Fruit fly (Drosophila melanogaster) whole organism, prepupa: ENCODE measurements around the gene cold.
A peak's percentile ranks its signal among the peaks of the same experiment; 100 is the strongest.

ENCODE experiments used
- CG10631 ChIP-seq: fragments of 200-800 bp; sonication (Bioruptor generic); optimal IDR thresholded peaks from 2 replicates; lab custom pipeline; 2016; ENCODE audit warnings: missing biosample characterization, missing genetic modification characterization
- CG11762 ChIP-seq: fragments of 200-800 bp; sonication (Bioruptor generic); optimal IDR thresholded peaks from 3 replicates; lab custom pipeline; 2016; ENCODE audit warnings: missing biosample characterization, missing genetic modification characterization; ENCODE audit not compliant: insufficient read depth
- CG3032 ChIP-seq: fragments of 200-800 bp; optimal IDR thresholded peaks from 2 replicates; lab custom pipeline; 2019; ENCODE audit warnings: missing biosample characterization, mild to moderate bottlenecking, missing genetic modification characterization, moderate library complexity
- CG32006 ChIP-seq: fragments of 200-800 bp; sonication (Bioruptor generic); optimal IDR thresholded peaks from 3 replicates; lab custom pipeline; 2017; ENCODE audit warnings: missing biosample characterization, mild to moderate bottlenecking, missing genetic modification characterization
- CG3919 ChIP-seq: fragments of 200-800 bp; sonication (Bioruptor generic); optimal IDR thresholded peaks from 3 replicates; lab custom pipeline; 2016; ENCODE audit warnings: missing biosample characterization, missing genetic modification characterization
- CG4318 ChIP-seq: fragments of 200-800 bp; sonication (Bioruptor generic); optimal IDR thresholded peaks from 3 replicates; lab custom pipeline; 2017; ENCODE audit warnings: missing biosample characterization, mild to moderate bottlenecking, missing genetic modification characterization
- CG6854 ChIP-seq: fragments of 200-800 bp; sonication (Bioruptor generic); optimal IDR thresholded peaks from 2 replicates; lab custom pipeline; 2017; ENCODE audit warnings: missing biosample characterization, mild to moderate bottlenecking, missing genetic modification characterization
- CG7368 ChIP-seq: fragments of 200-800 bp; sonication (Bioruptor generic); optimal IDR thresholded peaks from 3 replicates; lab custom pipeline; 2016; ENCODE audit warnings: missing biosample characterization, missing genetic modification characterization
- Lpt ChIP-seq: fragments of 200-800 bp; sonication (Bioruptor generic); optimal IDR thresholded peaks from 3 replicates; lab custom pipeline; 2016; ENCODE audit warnings: missing biosample characterization, missing genetic modification characterization
- fd59A ChIP-seq: fragments of 200-800 bp; sonication (Bioruptor generic); optimal IDR thresholded peaks from 2 replicates; lab custom pipeline; 2017; ENCODE audit warnings: missing biosample characterization, mild to moderate bottlenecking, missing genetic modification characterization, missing genetic modification reagents
- fd85E ChIP-seq: fragments of 200-800 bp; sonication (Bioruptor generic); optimal IDR thresholded peaks from 3 replicates; lab custom pipeline; 2016; ENCODE audit warnings: missing biosample characterization, missing genetic modification characterization
- pdm3 ChIP-seq: fragments of 200-800 bp; sonication (Bioruptor generic); optimal IDR thresholded peaks from 3 replicates; lab custom pipeline; 2016; ENCODE audit warnings: missing biosample characterization, missing genetic modification characterization
- spab ChIP-seq: fragments of 200-800 bp; sonication (Bioruptor generic); optimal IDR thresholded peaks from 2 replicates; lab custom pipeline; 2017; ENCODE audit warnings: missing biosample characterization, mild to moderate bottlenecking, missing genetic modification characterization, missing genetic modification reagents

dm6 chr2L:552432-552929, 21.6 kb upstream of the cold start, which contains the start of gene Ets21C:
- TF ChIP-seq fd85E (GFP tag; lab: Kevin White, UChicago) (no peak), CG3032 (tag; lab: Kevin White, UChicago) (no peak), fd59A (GFP tag; lab: Kevin White, UChicago) (no peak), CG3919 (GFP tag; lab: Kevin White, UChicago) (peak; percentile 24), pdm3 (GFP tag; lab: Kevin White, UChicago) (no peak), Lpt (GFP tag; lab: Kevin White, UChicago) (peak; percentile 26), spab (no peak), CG6854 (GFP tag; lab: Kevin White, UChicago) (peak; percentile 92), CG4318 (GFP tag; lab: Kevin White, UChicago) (no peak), CG32006 (GFP tag; lab: Kevin White, UChicago) (no peak), CG7368 (no peak), CG11762 (GFP tag; lab: Kevin White, UChicago) (no peak), CG10631 (GFP tag; lab: Kevin White, UChicago) (no peak)
